Worm (Caenorhabditis elegans) whole organism, late embryonic: ENCODE data around the gene cyp-13A6.

Source experiments
- K09A11.1 ChIP-seq: sonication (generic microtip); optimal IDR thresholded peaks from 2 replicates; lab custom pipeline; 2017; ENCODE audit warnings: antibody characterized with exemption, mild to moderate bottlenecking, missing genetic modification characterization, missing compliant biosample characterization; ENCODE audit not compliant: insufficient read depth
- ahr-1 ChIP-seq: sonication (generic microtip); optimal IDR thresholded peaks from 2 replicates; lab custom pipeline; 2016; ENCODE audit warnings: missing genetic modification characterization, missing compliant biosample characterization
- ama-1 ChIP-seq: fragments of 150-350 bp; optimal IDR thresholded peaks from 2 replicates; lab custom pipeline; 2014
- ceh-24 ChIP-seq: sonication (generic microtip); optimal IDR thresholded peaks from 2 replicates; lab custom pipeline; 2016; ENCODE audit warnings: mild to moderate bottlenecking, missing genetic modification characterization, missing compliant biosample characterization
- gmeb-2 ChIP-seq: sonication (generic microtip); optimal IDR thresholded peaks from 2 replicates; lab custom pipeline; 2016; ENCODE audit warnings: missing genetic modification characterization, inconsistent platforms, missing compliant biosample characterization
- hlh-6 ChIP-seq: sonication (generic microtip); optimal IDR thresholded peaks from 2 replicates; lab custom pipeline; 2016; ENCODE audit warnings: missing genotype, missing genetic modification characterization, missing compliant biosample characterization
- nfya-1 ChIP-seq: sonication (generic microtip); optimal IDR thresholded peaks from 2 replicates; lab custom pipeline; 2017; ENCODE audit warnings: missing genetic modification characterization, mild to moderate bottlenecking, missing compliant biosample characterization, antibody characterized with exemption, moderate library complexity
- pha-4 ChIP-seq: fragments of 150-350 bp; optimal IDR thresholded peaks from 2 replicates; lab custom pipeline; 2018; ENCODE audit warnings: missing biosample characterization, missing genetic modification reagents, missing genetic modification characterization
- pros-1 ChIP-seq: fragments of 150-350 bp; optimal IDR thresholded peaks from 2 replicates; lab custom pipeline; 2014; ENCODE audit warnings: missing biosample characterization, missing genetic modification reagents, missing genetic modification characterization
- unc-55 ChIP-seq: sonication (generic microtip); optimal IDR thresholded peaks from 2 replicates; lab custom pipeline; 2017; ENCODE audit warnings: missing biosample characterization, missing genetic modification reagents, missing genetic modification characterization

- TF ChIP-seq nfya-1 (tag; lab: Kevin White, UChicago) (no peak), pros-1 (tag; lab: Kevin White, UChicago) (no peak), ama-1 (lab: Kevin White, UChicago) (no peak), gmeb-2 (tag; lab: Kevin White, UChicago) (no peak), ahr-1 (tag; lab: Kevin White, UChicago) (no peak), unc-55 (GFP tag; lab: Kevin White, UChicago) (no peak), K09A11.1 (no peak), ceh-24 (tag; lab: Kevin White, UChicago) (no peak), hlh-6 (no peak), pha-4 (tag; lab: Kevin White, UChicago) (no peak)
These were observed 33.3 kb upstream of the cyp-13A6 start for ce11 chrII:9835958-9836357.
